Worm (Caenorhabditis elegans) whole organism, mixed stage, embryonic: ENCODE results near the gene pod-1.

Source experiments
- M03D4.4 ChIP-seq: sonication (generic microtip); optimal IDR thresholded peaks from 2 replicates; lab custom pipeline; 2017; ENCODE audit warnings: mild to moderate bottlenecking, missing genetic modification characterization, missing compliant biosample characterization
- bed-3 ChIP-seq: fragments of 200-800 bp; sonication (Bioruptor generic); optimal IDR thresholded peaks from 3 replicates; lab custom pipeline; 2018; ENCODE audit warnings: mild to moderate bottlenecking, missing genetic modification characterization, moderate library complexity, missing compliant biosample characterization
- blmp-1 ChIP-seq: fragments of 150-350 bp; optimal IDR thresholded peaks from 2 replicates; lab custom pipeline; 2014; ENCODE audit warnings: missing biosample characterization, missing genetic modification characterization
- ceh-39 ChIP-seq: fragments of 150-350 bp; optimal IDR thresholded peaks from 2 replicates; lab custom pipeline; 2014; ENCODE audit warnings: missing biosample characterization, missing genetic modification characterization
- ceh-43 ChIP-seq: fragments of 200-800 bp; sonication (Bioruptor generic); optimal IDR thresholded peaks from 2 replicates; lab custom pipeline; 2018; ENCODE audit warnings: mild to moderate bottlenecking, missing genetic modification characterization, moderate library complexity, missing compliant biosample characterization
- ceh-83 ChIP-seq: fragments of 200-800 bp; sonication (Bioruptor generic); optimal IDR thresholded peaks from 2 replicates; lab custom pipeline; 2018; ENCODE audit warnings: mild to moderate bottlenecking, missing genetic modification characterization, missing compliant biosample characterization
- ces-1 ChIP-seq: fragments of 150-350 bp; optimal IDR thresholded peaks from 2 replicates; lab custom pipeline; 2014; ENCODE audit warnings: missing biosample characterization, missing genetic modification reagents, missing genetic modification characterization
- cnd-1 ChIP-seq: fragments of 200-800 bp; sonication (Bioruptor generic); optimal IDR thresholded peaks from 2 replicates; lab custom pipeline; 2018; ENCODE audit warnings: mild to moderate bottlenecking, missing genetic modification characterization, missing compliant biosample characterization
- drap-1 ChIP-seq: fragments of 200-800 bp; sonication (Bioruptor generic); optimal IDR thresholded peaks from 3 replicates; lab custom pipeline; 2018; ENCODE audit warnings: mild to moderate bottlenecking, missing genetic modification characterization, missing compliant biosample characterization
- elt-1 ChIP-seq: sonication (generic microtip); optimal IDR thresholded peaks from 2 replicates; lab custom pipeline; 2017; ENCODE audit warnings: missing genetic modification characterization, mild to moderate bottlenecking, missing compliant biosample characterization, antibody characterized with exemption, moderate library complexity, borderline replicate concordance; ENCODE audit not compliant: insufficient read depth
- elt-3 ChIP-seq: fragments of 150-350 bp; optimal IDR thresholded peaks from 2 replicates; lab custom pipeline; 2014; ENCODE audit warnings: missing biosample characterization, missing genetic modification characterization
- flh-1 ChIP-seq: fragments of 200-800 bp; sonication (Bioruptor generic); optimal IDR thresholded peaks from 2 replicates; lab custom pipeline; 2018; ENCODE audit warnings: mild to moderate bottlenecking, missing genetic modification characterization, moderate library complexity, missing compliant biosample characterization
- ham-2 ChIP-seq: fragments of 200-800 bp; sonication (Bioruptor generic); optimal IDR thresholded peaks from 2 replicates; lab custom pipeline; 2018; ENCODE audit warnings: mild to moderate bottlenecking, missing genetic modification characterization, missing compliant biosample characterization
- hlh-1 ChIP-seq: fragments of 150-350 bp; optimal IDR thresholded peaks from 2 replicates; lab custom pipeline; 2014; ENCODE audit warnings: missing biosample characterization, missing genetic modification reagents, missing genetic modification characterization
- lin-13 ChIP-seq: fragments of 150-350 bp; optimal IDR thresholded peaks from 2 replicates; lab custom pipeline; 2014; ENCODE audit warnings: missing biosample characterization, missing genetic modification characterization
- lin-32 ChIP-seq: fragments of 200-800 bp; sonication (Bioruptor generic); optimal IDR thresholded peaks from 2 replicates; lab custom pipeline; 2018; ENCODE audit warnings: mild to moderate bottlenecking, missing genetic modification characterization, missing compliant biosample characterization
- mab-5 ChIP-seq: fragments of 150-350 bp; optimal IDR thresholded peaks from 2 replicates; lab custom pipeline; 2014; ENCODE audit warnings: missing biosample characterization, missing genetic modification characterization
- mep-1 ChIP-seq: fragments of 150-350 bp; optimal IDR thresholded peaks from 2 replicates; lab custom pipeline; 2017; ENCODE audit warnings: missing biosample characterization, missing genetic modification reagents, missing genetic modification characterization, inconsistent platforms
- mls-2 ChIP-seq: sonication (generic microtip); optimal IDR thresholded peaks from 2 replicates; lab custom pipeline; 2016; ENCODE audit warnings: mild to moderate bottlenecking, missing genetic modification characterization, moderate library complexity, missing compliant biosample characterization
- nhr-12 ChIP-seq: fragments of 150-350 bp; optimal IDR thresholded peaks from 2 replicates; lab custom pipeline; 2014; ENCODE audit warnings: missing biosample characterization, missing genetic modification characterization
- nhr-2 ChIP-seq: fragments of 150-350 bp; optimal IDR thresholded peaks from 2 replicates; lab custom pipeline; 2014; ENCODE audit warnings: missing biosample characterization, missing genetic modification characterization
- nhr-237 ChIP-seq: fragments of 150-350 bp; optimal IDR thresholded peaks from 2 replicates; lab custom pipeline; 2014; ENCODE audit warnings: missing biosample characterization, missing genetic modification characterization
- nhr-28 ChIP-seq: fragments of 150-350 bp; optimal IDR thresholded peaks from 2 replicates; lab custom pipeline; 2014; ENCODE audit warnings: missing biosample characterization, missing genetic modification characterization
- nhr-76 ChIP-seq: sonication (generic microtip); optimal IDR thresholded peaks from 2 replicates; lab custom pipeline; 2017; ENCODE audit warnings: missing biosample characterization, missing genetic modification characterization
- pha-4 ChIP-seq: fragments of 150-350 bp; optimal IDR thresholded peaks from 2 replicates; lab custom pipeline; 2018; ENCODE audit warnings: missing biosample characterization, missing genetic modification reagents, missing genetic modification characterization
- sem-2 ChIP-seq: fragments of 200-800 bp; sonication (Bioruptor generic); optimal IDR thresholded peaks from 2 replicates; lab custom pipeline; 2018; ENCODE audit warnings: mild to moderate bottlenecking, missing genetic modification characterization, missing compliant biosample characterization
- snpc-4 ChIP-seq: fragments of 150-350 bp; optimal IDR thresholded peaks from 2 replicates; lab custom pipeline; 2014; ENCODE audit warnings: missing biosample characterization, missing genetic modification characterization
- sptf-1 ChIP-seq: sonication (generic microtip); optimal IDR thresholded peaks from 2 replicates; lab custom pipeline; 2017; ENCODE audit warnings: mild to moderate bottlenecking, missing genetic modification characterization, moderate library complexity, missing compliant biosample characterization
- tbx-8 ChIP-seq: fragments of 200-800 bp; sonication (Bioruptor generic); optimal IDR thresholded peaks from 2 replicates; lab custom pipeline; 2018; ENCODE audit warnings: mild to moderate bottlenecking, missing genetic modification characterization, moderate library complexity, missing compliant biosample characterization
- unc-120 ChIP-seq: sonication (generic microtip); optimal IDR thresholded peaks from 2 replicates; lab custom pipeline; 2017; ENCODE audit warnings: missing genetic modification characterization, missing compliant biosample characterization; ENCODE audit not compliant: poor library complexity, severe bottlenecking
- unc-39 ChIP-seq: fragments of 150-350 bp; optimal IDR thresholded peaks from 2 replicates; lab custom pipeline; 2014; ENCODE audit warnings: missing biosample characterization, missing genetic modification characterization
- unc-62 ChIP-seq: fragments of 150-350 bp; optimal IDR thresholded peaks from 2 replicates; lab custom pipeline; 2014; ENCODE audit warnings: missing biosample characterization, missing genetic modification reagents, missing genetic modification characterization
- zip-8 ChIP-seq: fragments of 150-350 bp; optimal IDR thresholded peaks from 2 replicates; lab custom pipeline; 2014; ENCODE audit warnings: missing biosample characterization, missing genetic modification characterization
- ztf-11 ChIP-seq: fragments of 150-350 bp; optimal IDR thresholded peaks from 2 replicates; lab custom pipeline; 2014; ENCODE audit warnings: missing biosample characterization, missing genetic modification characterization

Gene pod-1

DNA sequence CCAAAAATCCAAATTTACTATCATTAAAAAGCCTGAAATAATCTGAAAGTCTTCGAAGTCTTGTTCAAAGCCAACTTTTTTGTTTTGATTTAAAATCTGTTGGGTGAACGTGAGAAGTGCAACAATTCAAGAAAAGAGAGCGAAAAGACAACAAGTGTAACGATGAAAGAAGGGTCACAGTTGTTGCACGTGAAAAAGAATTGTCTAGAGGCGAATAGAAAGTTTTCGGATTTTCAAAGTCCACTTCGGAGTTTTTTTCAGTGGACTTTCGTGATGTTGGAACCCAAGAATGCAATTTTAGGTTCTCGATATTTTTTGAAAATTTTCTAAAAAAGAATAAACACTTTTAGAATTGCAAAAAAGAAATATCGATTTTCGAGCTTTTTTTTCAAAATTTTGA is 26.0 kb upstream of the pod-1 start:
- peak; percentile 56 for TF ChIP-seq hlh-1 (tag; lab: Kevin White, UChicago)
- no peak for TF ChIP-seq sem-2 (GFP tag; lab: Kevin White, UChicago)
- TF ChIP-seq ces-1 (GFP tag; lab: Kevin White, UChicago) = no peak

DNA sequence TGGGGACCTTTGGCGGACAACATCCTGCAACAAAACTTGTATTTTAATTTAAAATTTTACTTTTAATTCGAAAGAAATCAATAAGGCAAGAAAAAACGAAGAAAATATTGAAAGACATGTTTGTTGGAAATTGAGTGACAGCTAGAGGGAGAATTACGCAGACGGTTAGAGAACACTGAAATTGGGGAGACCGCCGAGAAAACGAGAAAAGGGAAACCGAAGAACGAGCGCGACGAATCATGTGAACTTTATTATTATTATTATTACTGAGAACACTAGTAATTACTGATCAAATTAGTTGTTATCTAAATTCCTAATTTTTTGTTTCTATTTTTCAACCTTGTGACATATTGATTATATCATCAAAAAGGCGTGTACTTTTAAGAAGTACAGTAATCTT is 25.1 kb upstream of the pod-1 start, which contains the start of gene mmad-1:
Gene mmad-1, minus strand, starts transcription at position 24 of the 400 bp plus-strand sequence.
- no peak for TF ChIP-seq nhr-28 (tag; lab: Kevin White, UChicago)
- TF ChIP-seq ces-1 (GFP tag; lab: Kevin White, UChicago) = peak; percentile 29
- TF ChIP-seq elt-1 = no peak
- TF ChIP-seq hlh-1 (tag; lab: Kevin White, UChicago) = no peak
- no peak for TF ChIP-seq ceh-39 (tag; lab: Kevin White, UChicago)
- TF ChIP-seq nhr-12 (tag; lab: Kevin White, UChicago) = no peak
- TF ChIP-seq ztf-11 (tag; lab: Kevin White, UChicago) = no peak
- TF ChIP-seq nhr-76 (tag; lab: Kevin White, UChicago) = no peak
- TF ChIP-seq lin-13 (tag; lab: Kevin White, UChicago) = no peak
- TF ChIP-seq ceh-83 = no peak
- TF ChIP-seq M03D4.4 (tag; lab: Kevin White, UChicago) = no peak
- TF ChIP-seq sptf-1 (tag; lab: Kevin White, UChicago) = no peak
- no peak for TF ChIP-seq nhr-237
- peak; percentile 94 for TF ChIP-seq unc-62 (GFP tag; lab: Kevin White, UChicago)
- no peak for TF ChIP-seq pha-4 (tag; lab: Kevin White, UChicago)
- peak; percentile 8 for TF ChIP-seq unc-120 (tag; lab: Kevin White, UChicago)
- no peak for TF ChIP-seq bed-3 (GFP tag; lab: Kevin White, UChicago)
- TF ChIP-seq ceh-43 (GFP tag; lab: Kevin White, UChicago) = no peak

DNA sequence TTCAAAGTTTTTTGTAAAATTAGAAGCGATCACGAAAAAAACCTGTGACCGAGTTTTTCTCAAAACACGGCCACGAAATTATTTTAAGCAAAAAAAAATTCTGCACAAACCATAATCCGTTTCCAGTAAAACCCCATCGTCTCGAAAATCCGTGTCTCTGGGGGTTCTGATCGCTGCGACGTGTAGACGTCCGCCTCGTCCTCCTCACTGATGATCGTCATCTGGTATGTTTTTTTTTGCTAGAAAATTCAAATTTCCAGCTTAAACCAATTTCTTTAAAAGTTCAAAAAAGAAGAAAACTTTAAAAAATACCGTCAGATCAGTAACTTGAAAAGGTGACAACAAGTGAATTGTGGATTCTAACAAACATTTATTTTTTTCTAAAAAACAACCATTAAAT is 22.6 kb upstream of the pod-1 start, which contains the start of gene Y76A2B.4:
Gene Y76A2B.4, minus strand, starts transcription at position 241 of the 400 bp plus-strand sequence.
- TF ChIP-seq tbx-8 (GFP tag; lab: Kevin White, UChicago) (no peak), bed-3 (GFP tag; lab: Kevin White, UChicago) (no peak), nhr-28 (tag; lab: Kevin White, UChicago) (no peak), lin-32 (GFP tag; lab: Kevin White, UChicago) (no peak), blmp-1 (tag; lab: Kevin White, UChicago) (no peak), elt-1 (no peak), flh-1 (GFP tag; lab: Kevin White, UChicago) (no peak), hlh-1 (tag; lab: Kevin White, UChicago) (no peak), zip-8 (tag; lab: Kevin White, UChicago) (no peak), sem-2 (GFP tag; lab: Kevin White, UChicago) (no peak), unc-62 (GFP tag; lab: Kevin White, UChicago) (no peak), mls-2 (tag; lab: Kevin White, UChicago) (no peak), ces-1 (GFP tag; lab: Kevin White, UChicago) (no peak), lin-13 (tag; lab: Kevin White, UChicago) (no peak), nhr-237 (no peak)

DNA sequence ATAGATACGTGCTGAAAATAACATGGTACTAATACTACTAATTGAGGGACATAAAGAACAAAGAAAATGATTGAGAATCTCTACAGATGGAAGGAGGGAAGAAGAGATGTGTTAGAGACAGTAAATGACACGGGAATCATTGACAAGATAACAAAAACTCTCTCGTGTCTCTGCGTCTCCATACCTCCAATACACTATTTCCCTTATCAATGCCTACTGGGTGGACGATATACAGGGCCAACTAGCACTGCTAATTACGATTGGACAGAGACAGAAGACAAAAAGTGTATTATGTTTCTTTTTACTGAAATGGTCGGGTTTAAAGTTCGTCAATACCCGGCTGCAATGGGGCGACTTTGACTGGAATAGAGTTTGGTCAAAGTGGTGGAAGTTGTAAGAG is 20.7 kb upstream of the pod-1 start:
- TF ChIP-seq sem-2 (GFP tag; lab: Kevin White, UChicago) (no peak), M03D4.4 (tag; lab: Kevin White, UChicago) (no peak), cnd-1 (tag; lab: Kevin White, UChicago) (no peak), zip-8 (tag; lab: Kevin White, UChicago) (no peak), nhr-2 (tag; lab: Kevin White, UChicago) (no peak), mab-5 (tag; lab: Kevin White, UChicago) (no peak), tbx-8 (GFP tag; lab: Kevin White, UChicago) (no peak), ztf-11 (tag; lab: Kevin White, UChicago) (no peak), hlh-1 (tag; lab: Kevin White, UChicago) (no peak), blmp-1 (tag; lab: Kevin White, UChicago) (no peak), nhr-237 (no peak), bed-3 (GFP tag; lab: Kevin White, UChicago) (no peak), elt-3 (tag; lab: Kevin White, UChicago) (no peak), unc-39 (tag; lab: Kevin White, UChicago) (no peak), pha-4 (tag; lab: Kevin White, UChicago) (no peak)

DNA sequence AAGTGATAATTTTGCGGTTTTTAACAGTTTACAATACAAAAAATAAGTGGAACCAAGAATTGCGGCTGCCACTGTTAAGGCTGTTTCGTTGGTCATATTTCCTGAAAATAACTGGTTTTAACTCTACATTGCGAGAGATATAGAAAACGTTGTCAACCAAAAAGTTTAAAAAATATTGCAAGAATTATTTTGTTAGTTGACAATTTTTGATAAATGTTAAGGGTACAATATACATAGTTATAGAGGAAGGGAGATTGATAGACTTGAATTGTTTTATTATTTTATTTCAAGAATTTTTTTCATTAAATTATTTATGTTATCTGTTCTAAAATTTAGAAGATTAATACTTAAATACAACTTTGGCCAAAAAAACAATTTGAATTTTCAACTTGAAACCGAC is 19.5 kb upstream of the pod-1 start, which contains the start of gene acs-5:
Gene acs-5, minus strand, starts transcription at position 101 of the 400 bp plus-strand sequence.
- TF ChIP-seq nhr-28 (tag; lab: Kevin White, UChicago) = no peak
- TF ChIP-seq unc-120 (tag; lab: Kevin White, UChicago) = no peak
- TF ChIP-seq nhr-76 (tag; lab: Kevin White, UChicago) = no peak
- TF ChIP-seq ztf-11 (tag; lab: Kevin White, UChicago) = no peak
- no peak for TF ChIP-seq ham-2 (GFP tag; lab: Kevin White, UChicago)
- no peak for TF ChIP-seq ces-1 (GFP tag; lab: Kevin White, UChicago)
- TF ChIP-seq snpc-4 (tag; lab: Kevin White, UChicago) = no peak
- TF ChIP-seq sptf-1 (tag; lab: Kevin White, UChicago) = no peak
- no peak for TF ChIP-seq zip-8 (tag; lab: Kevin White, UChicago)
- TF ChIP-seq mep-1 = no peak
- TF ChIP-seq drap-1 = no peak
- no peak for TF ChIP-seq unc-62 (GFP tag; lab: Kevin White, UChicago)
- no peak for TF ChIP-seq tbx-8 (GFP tag; lab: Kevin White, UChicago)
- no peak for TF ChIP-seq unc-39 (tag; lab: Kevin White, UChicago)
- no peak for TF ChIP-seq pha-4 (tag; lab: Kevin White, UChicago)
- TF ChIP-seq bed-3 (GFP tag; lab: Kevin White, UChicago) = no peak
- TF ChIP-seq lin-32 (GFP tag; lab: Kevin White, UChicago) = no peak
- TF ChIP-seq, all 35 proteins: peak for 0
